Fruit fly (Drosophila melanogaster) whole organism, wandering third instar larva: Measurements from ENCODE around the gene CG9799.

Experiments used
- Abd-B ChIP-seq: fragments of >200 bp; optimal IDR thresholded peaks from 2 replicates; lab custom pipeline; 2017; ENCODE audit warnings: missing biosample characterization, missing genetic modification characterization
- CG32264 ChIP-seq: fragments of 200-800 bp; sonication (Bioruptor generic); optimal IDR thresholded peaks from 2 replicates; lab custom pipeline; 2016; ENCODE audit warnings: missing biosample characterization, missing genetic modification characterization
- CG9705 ChIP-seq: fragments of 200-800 bp; sonication (Bioruptor generic); optimal IDR thresholded peaks from 2 replicates; lab custom pipeline; 2018; ENCODE audit warnings: missing biosample characterization, mild to moderate bottlenecking, missing genetic modification characterization
- CrebA ChIP-seq: fragments of 200-800 bp; sonication (Bioruptor generic); optimal IDR thresholded peaks from 2 replicates; lab custom pipeline; 2016; ENCODE audit warnings: missing biosample characterization, mild to moderate bottlenecking, missing genetic modification characterization, borderline replicate concordance
- Dfd ChIP-seq: fragments of >200 bp; optimal IDR thresholded peaks from 2 replicates; lab custom pipeline; 2017; ENCODE audit warnings: missing biosample characterization, missing genetic modification characterization
- Dif ChIP-seq: fragments of 200-275, 200-300 bp; sonication (Bioruptor generic); optimal IDR thresholded peaks from 2 replicates; lab custom pipeline; 2018; ENCODE audit warnings: missing biosample characterization, missing genetic modification characterization; ENCODE audit not compliant: partially characterized antibody
- GATAd ChIP-seq: sonication (Bioruptor generic); optimal IDR thresholded peaks from 2 replicates; lab custom pipeline; 2016; ENCODE audit warnings: missing biosample characterization, missing genetic modification characterization
- HLH106 ChIP-seq: fragments of 200-800 bp; optimal IDR thresholded peaks from 3 replicates; lab custom pipeline; 2019; ENCODE audit warnings: missing biosample characterization, mild to moderate bottlenecking, missing genetic modification characterization, moderate library complexity
- Hnf4 ChIP-seq: fragments of 200-800 bp; sonication (Bioruptor generic); optimal IDR thresholded peaks from 2 replicates; lab custom pipeline; 2016; ENCODE audit warnings: missing biosample characterization, mild to moderate bottlenecking, missing genetic modification characterization
- Hr78 ChIP-seq: fragments of >200 bp; optimal IDR thresholded peaks from 2 replicates; lab custom pipeline; 2017; ENCODE audit warnings: missing biosample characterization, missing genetic modification characterization
- Hr83 ChIP-seq: fragments of 200-300 bp; sonication (Bioruptor generic); optimal IDR thresholded peaks from 2 replicates; lab custom pipeline; 2016; ENCODE audit warnings: missing biosample characterization, mild to moderate bottlenecking, missing genetic modification characterization, moderate library complexity; ENCODE audit not compliant: poor library complexity, severe bottlenecking
- Jra ChIP-seq: sonication (Bioruptor generic); optimal IDR thresholded peaks from 2 replicates; lab custom pipeline; 2016; ENCODE audit warnings: missing biosample characterization, missing genetic modification characterization
- Mio ChIP-seq: sonication (Bioruptor generic); optimal IDR thresholded peaks from 2 replicates; lab custom pipeline; 2016; ENCODE audit warnings: missing biosample characterization, missing genetic modification characterization
- Myc ChIP-seq: fragments of >200 bp; optimal IDR thresholded peaks from 2 replicates; lab custom pipeline; 2017
- N ChIP-seq: fragments of >200 bp; optimal IDR thresholded peaks from 2 replicates; lab custom pipeline; 2018; ENCODE audit warnings: missing biosample characterization, missing external identifiers, missing genetic modification characterization
- OdsH ChIP-seq: fragments of 200-800 bp; sonication (Bioruptor generic); optimal IDR thresholded peaks from 2 replicates; lab custom pipeline; 2016; ENCODE audit warnings: missing biosample characterization, mild to moderate bottlenecking, missing genetic modification characterization
- Rel ChIP-seq, 2 experiments: fragments of 200-800 bp; sonication (Bioruptor generic) in 1 of 2; optimal IDR thresholded peaks; 2 replicates in 1 of 2; 3 replicates in 1 of 2; lab custom pipeline; 2016 to 2019; ENCODE audit warnings: mild to moderate bottlenecking in 2 of 2, missing biosample characterization in 2 of 2, missing genetic modification characterization in 2 of 2, moderate library complexity in 1 of 2
- Sp1 ChIP-seq: fragments of 200-800 bp; sonication (Bioruptor generic); optimal IDR thresholded peaks from 3 replicates; lab custom pipeline; 2019; ENCODE audit warnings: missing biosample characterization, mild to moderate bottlenecking, missing genetic modification characterization, moderate library complexity
- Vsx2 ChIP-seq: fragments of 200-300, 225-300 bp; sonication (Bioruptor generic); optimal IDR thresholded peaks from 2 replicates; lab custom pipeline; 2018; ENCODE audit warnings: missing biosample characterization, missing genetic modification characterization; ENCODE audit not compliant: partially characterized antibody
- br ChIP-seq: fragments of 200-800 bp; sonication (Bioruptor generic); optimal IDR thresholded peaks from 2 replicates; lab custom pipeline; 2016; ENCODE audit warnings: missing biosample characterization, missing genetic modification characterization
- brk ChIP-seq: fragments of 200-800 bp; sonication (Bioruptor generic); optimal IDR thresholded peaks from 2 replicates; lab custom pipeline; 2016; ENCODE audit warnings: missing biosample characterization, mild to moderate bottlenecking, missing genetic modification characterization
- dl ChIP-seq, 2 experiments: fragments of 175-275, 200-275 bp in 1 of 2; fragments of 200-275 bp in 1 of 2; sonication (Bioruptor generic); optimal IDR thresholded peaks; lab custom pipeline; 2018; ENCODE audit warnings: mild to moderate bottlenecking in 2 of 2, missing biosample characterization in 2 of 2, missing genetic modification characterization in 2 of 2, moderate library complexity in 2 of 2; ENCODE audit not compliant: partially characterized antibody in 2 of 2, insufficient read depth in 1 of 2
- dmrt93B ChIP-seq: fragments of 200-800 bp; sonication (Bioruptor generic); optimal IDR thresholded peaks from 2 replicates; lab custom pipeline; 2018; ENCODE audit warnings: missing biosample characterization, mild to moderate bottlenecking, missing genetic modification characterization
- dsf ChIP-seq: sonication (Bioruptor generic); optimal IDR thresholded peaks from 2 replicates; lab custom pipeline; 2016; ENCODE audit warnings: missing biosample characterization, missing genetic modification characterization, borderline replicate concordance
- ey ChIP-seq: fragments of 200-800 bp; sonication (Bioruptor generic); optimal IDR thresholded peaks from 2 replicates; lab custom pipeline; 2016; ENCODE audit warnings: missing biosample characterization, missing genetic modification characterization
- foxo ChIP-seq, 2 experiments: fragments of 200-800 bp; sonication (Bioruptor generic); optimal IDR thresholded peaks; 2 replicates in 1 of 2; 3 replicates in 1 of 2; lab custom pipeline; 2016 to 2017; ENCODE audit warnings: missing biosample characterization in 2 of 2, missing genetic modification characterization in 2 of 2
- fru ChIP-seq: fragments of 200-800 bp; sonication (Bioruptor generic); optimal IDR thresholded peaks from 3 replicates; lab custom pipeline; 2016; ENCODE audit warnings: missing biosample characterization, mild to moderate bottlenecking, missing genetic modification characterization
- h ChIP-seq: fragments of 200-800 bp; sonication (Bioruptor generic); optimal IDR thresholded peaks from 3 replicates; lab custom pipeline; 2016; ENCODE audit warnings: missing biosample characterization, mild to moderate bottlenecking, missing genetic modification characterization
- jim ChIP-seq: fragments of 175-275, 200-325 bp; sonication (Bioruptor generic); optimal IDR thresholded peaks from 2 replicates; lab custom pipeline; 2016; ENCODE audit warnings: missing biosample characterization, mild to moderate bottlenecking, missing genetic modification characterization
- lola ChIP-seq: fragments of >200 bp; optimal IDR thresholded peaks from 2 replicates; lab custom pipeline; 2017; ENCODE audit warnings: missing biosample characterization, missing genetic modification characterization
- pan ChIP-seq: fragments of >200 bp; optimal IDR thresholded peaks from 2 replicates; lab custom pipeline; 2017
- psq ChIP-seq: fragments of 200-800 bp; sonication (Bioruptor generic); optimal IDR thresholded peaks from 3 replicates; lab custom pipeline; 2017; ENCODE audit warnings: missing biosample characterization, mild to moderate bottlenecking, missing genetic modification characterization, moderate library complexity
- rgr ChIP-seq: fragments of 200-800 bp; sonication (Bioruptor generic); optimal IDR thresholded peaks from 3 replicates; lab custom pipeline; 2016; ENCODE audit warnings: missing biosample characterization, mild to moderate bottlenecking, missing genetic modification characterization
- sage ChIP-seq: fragments of 200-800 bp; sonication (Bioruptor generic); optimal IDR thresholded peaks from 2 replicates; lab custom pipeline; 2016; ENCODE audit warnings: missing biosample characterization, mild to moderate bottlenecking, missing genetic modification characterization
- sv ChIP-seq: fragments of 200-800 bp; sonication (Bioruptor generic); optimal IDR thresholded peaks from 3 replicates; lab custom pipeline; 2016; ENCODE audit warnings: missing biosample characterization, missing genetic modification characterization
- tai ChIP-seq: sonication (Bioruptor generic); optimal IDR thresholded peaks from 2 replicates; lab custom pipeline; 2016; ENCODE audit warnings: missing biosample characterization, missing genetic modification characterization
- usp ChIP-seq: fragments of >200 bp; optimal IDR thresholded peaks from 2 replicates; lab custom pipeline; 2017; ENCODE audit warnings: missing biosample characterization, missing genetic modification characterization
- woc ChIP-seq: sonication (Bioruptor generic); optimal IDR thresholded peaks from 2 replicates; lab custom pipeline; 2016; ENCODE audit warnings: missing biosample characterization, mild to moderate bottlenecking, missing genetic modification characterization

CG9799 gene

dm6 chr3R:13388160-13388870 lies at the start of gene CG9799:
Gene CG9799 (minus strand): TSS chr3R:13388709.
- TF ChIP-seq OdsH (GFP tag; lab: Kevin White, UChicago) (no peak), foxo (GFP tag; optimal IDR thresholded peaks at IDR 0.05; lab: Kevin White, UChicago) (no peak), Myc (lab: Kevin White, UChicago) (peak; percentile 14)

DNA sequence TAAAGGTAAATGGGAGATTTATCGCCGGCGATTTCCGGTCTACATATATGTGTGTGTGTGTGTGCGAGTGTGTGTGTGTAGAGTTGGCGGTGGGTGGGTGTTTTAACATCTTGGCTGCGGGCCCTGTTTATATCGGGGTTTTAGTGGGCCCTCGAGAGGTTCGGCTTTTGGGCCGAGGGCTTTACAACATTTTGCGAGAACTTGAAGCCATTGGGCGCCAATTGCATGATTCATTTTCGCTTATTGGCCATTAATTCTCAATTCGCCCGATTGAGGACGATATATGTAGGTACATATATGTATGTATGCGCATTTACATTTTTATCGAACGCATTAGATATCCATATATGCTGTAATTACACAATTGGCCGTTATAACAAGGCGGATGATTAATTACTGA lies 47.3 kb upstream of the CG9799 start:
- peak; percentile 43 for TF ChIP-seq Dfd (GFP tag; lab: Kevin White, UChicago)
- no peak for TF ChIP-seq br (GFP tag; lab: Kevin White, UChicago)
- TF ChIP-seq, all 38 proteins: peak for 1

- TF ChIP-seq sage (GFP tag; lab: Kevin White, UChicago) (no peak), psq (GFP tag; lab: Kevin White, UChicago) (peak; percentile 18), br (GFP tag; lab: Kevin White, UChicago) (no peak), Hr78 (GFP tag; lab: Kevin White, UChicago) (no peak), Myc (lab: Kevin White, UChicago) (peak; percentile 89), Rel (GFP tag; optimal IDR thresholded peaks at IDR 0.05; lab: Kevin White, UChicago) (no peak), Rel (tag; optimal IDR thresholded peaks at IDR 0.05; lab: Kevin White, UChicago) (peak; percentile 44)
Observed at dm6 chr3R:13434325-13435168, 46.0 kb upstream of the CG9799 start, which contains the start of gene yrt. Gene yrt (minus strand): TSS chr3R:13434984.

DNA sequence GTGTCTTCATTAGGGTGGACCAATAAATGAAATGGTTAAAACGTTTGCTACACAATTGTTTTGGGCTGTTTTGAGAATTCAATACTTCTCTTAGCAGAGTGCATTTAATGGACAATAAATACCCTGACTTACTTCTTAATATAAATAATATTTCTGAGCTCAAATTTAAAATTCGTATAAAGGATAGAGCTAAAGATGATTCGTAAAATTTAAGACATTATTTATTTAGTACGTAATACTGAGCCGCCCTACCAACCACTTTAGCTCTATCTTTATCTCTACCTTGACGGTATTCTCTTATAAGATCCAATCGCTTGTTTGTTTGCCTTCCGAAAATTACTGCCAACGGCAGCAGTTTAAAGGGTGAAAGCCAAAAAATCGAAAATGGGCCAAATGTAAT lies 45.1 kb upstream of the CG9799 start:
- TF ChIP-seq Hr78 (GFP tag; lab: Kevin White, UChicago) (no peak), Jra (GFP tag; lab: Kevin White, UChicago) (no peak), h (GFP tag; lab: Kevin White, UChicago) (peak; percentile 67), Dfd (GFP tag; lab: Kevin White, UChicago) (no peak), Abd-B (GFP tag; lab: Kevin White, UChicago) (no peak), CG32264 (GFP tag; lab: Kevin White, UChicago) (no peak), dsf (GFP tag; lab: Kevin White, UChicago) (no peak), Rel (GFP tag; optimal IDR thresholded peaks at IDR 0.05; lab: Kevin White, UChicago) (no peak), Rel (tag; optimal IDR thresholded peaks at IDR 0.05; lab: Kevin White, UChicago) (no peak), lola (GFP tag; lab: Kevin White, UChicago) (no peak), Myc (lab: Kevin White, UChicago) (no peak), HLH106 (tag; lab: Kevin White, UChicago) (peak; percentile 60), CG9705 (GFP tag; lab: Kevin White, UChicago) (no peak), Hnf4 (GFP tag; lab: Kevin White, UChicago) (peak; percentile 48), Dif (GFP tag; lab: Kevin White, UChicago) (no peak), fru (peak; percentile 73), OdsH (GFP tag; lab: Kevin White, UChicago) (peak; percentile 73), tai (GFP tag; lab: Kevin White, UChicago) (peak; percentile 39), sv (GFP tag; lab: Kevin White, UChicago) (peak; percentile 65), dmrt93B (GFP tag; lab: Kevin White, UChicago) (no peak), psq (GFP tag; lab: Kevin White, UChicago) (peak; percentile 52), rgr (peak; percentile 85), woc (GFP tag; lab: Kevin White, UChicago) (no peak), GATAd (GFP tag; lab: Kevin White, UChicago) (no peak), Sp1 (GFP tag; lab: Kevin White, UChicago) (peak; percentile 58), brk (GFP tag; lab: Kevin White, UChicago) (no peak), br (GFP tag; lab: Kevin White, UChicago) (peak; percentile 54), sage (GFP tag; lab: Kevin White, UChicago) (no peak), foxo (GFP tag; optimal IDR thresholded peaks at IDR 0.05; lab: Kevin White, UChicago) (peak in 1 of 2 experiments; percentile 60), CrebA (no peak), N (GFP tag; lab: Kevin White, UChicago) (no peak), jim (GFP tag; lab: Kevin White, UChicago) (no peak), Mio (no peak), usp (GFP tag; lab: Kevin White, UChicago) (no peak), Hr83 (GFP tag; lab: Kevin White, UChicago) (no peak), dl (GFP tag; optimal IDR thresholded peaks at IDR 0.05; lab: Kevin White, UChicago; ENCODE audit: insufficient read depth in 1 of 2, partially characterized antibody in 2 of 2) (no peak), Vsx2 (GFP tag; lab: Kevin White, UChicago) (no peak), pan (lab: Kevin White, UChicago) (no peak), ey (GFP tag; lab: Kevin White, UChicago) (peak; percentile 76)
